Worm (Caenorhabditis elegans): Measurements from ENCODE around the gene ZC404.1.

The ZC404.1 gene

DNA sequence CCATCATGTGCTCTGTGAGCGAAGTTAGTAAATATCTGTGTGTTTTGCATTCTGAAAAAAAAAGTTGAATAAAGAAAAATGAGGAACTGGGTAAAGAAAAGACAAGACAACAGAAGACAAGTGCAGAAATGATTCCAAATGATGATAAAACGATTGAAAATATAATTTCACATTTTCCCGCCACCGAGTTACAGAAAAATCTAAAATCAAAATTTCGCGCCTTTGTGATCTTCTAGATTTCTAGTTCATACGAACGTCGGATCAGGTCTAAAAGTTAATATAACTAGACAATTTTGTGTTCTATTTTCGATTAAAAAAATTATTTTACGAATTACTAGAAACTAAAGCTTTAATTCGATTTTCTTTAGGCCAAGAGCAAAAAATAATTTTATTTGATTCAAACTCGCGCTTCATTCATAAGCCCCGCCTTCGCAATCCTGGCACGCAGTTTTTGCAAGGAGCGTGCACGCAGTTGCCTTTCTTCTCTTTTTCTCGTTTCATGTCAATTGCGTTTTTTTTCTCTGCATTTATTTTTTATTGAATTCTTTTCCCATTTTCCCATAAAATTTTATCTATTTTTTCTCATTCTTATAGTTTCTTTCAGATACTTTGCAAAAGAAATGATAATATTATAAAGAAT lies 9.0 kb upstream of the ZC404.1 start, which contains the start of the genes spn-4 and spe-39 (continued):
- peak; percentile 81 for TF ChIP-seq dpl-1 (GFP tag; optimal IDR thresholded peaks at IDR 0.05)
- peak; percentile 90 for TF ChIP-seq ceh-91 (GFP tag; IDR thresholded peaks at IDR 0.05)
- TF ChIP-seq ekl-4 (GFP tag; IDR thresholded peaks at IDR 0.05): peak; percentile 65
- TF ChIP-seq tbp1 (GFP tag; optimal IDR thresholded peaks at IDR 0.05): peak; percentile 41
- TF ChIP-seq Y79H2A.3 (GFP tag; conservative IDR thresholded peaks at IDR 0.05): peak; percentile 61
- TF ChIP-seq him-1 (tag; optimal IDR thresholded peaks at IDR 0.05): no peak
- TF ChIP-seq hmg-1.2 (GFP tag; IDR thresholded peaks at IDR 0.05): peak; percentile 47
- TF ChIP-seq hmg-20 (GFP tag; IDR thresholded peaks at IDR 0.05): 0 out of 2 replicates have a peak, but pooled peaks have one; percentile 18
- 0 out of 2 replicates have a peak, but pooled peaks have one; percentile 41 for TF ChIP-seq nfyb-1 (GFP tag; IDR thresholded peaks at IDR 0.05)
- no peak for TF ChIP-seq ztf-22 (GFP tag; optimal IDR thresholded peaks at IDR 0.05)
- TF ChIP-seq lsl-1 (GFP tag; optimal IDR thresholded peaks at IDR 0.05): peak; percentile 77
- TF ChIP-seq tlf-1 (GFP tag; optimal IDR thresholded peaks at IDR 0.05): peak; percentile 92
- TF ChIP-seq B0019.2 (GFP tag; conservative IDR thresholded peaks at IDR 0.05): peak; percentile 72
- TF ChIP-seq mcd-1 (GFP tag; IDR thresholded peaks at IDR 0.05): peak; percentile 72
- peak; percentile 72 for TF ChIP-seq F33H1.4 (GFP tag; IDR thresholded peaks at IDR 0.05)
- peak; percentile 76 for TF ChIP-seq B0336.3 (GFP tag; IDR thresholded peaks at IDR 0.05)
- TF ChIP-seq lir-1 (GFP tag; conservative IDR thresholded peaks at IDR 0.05): peak; percentile 43; the same call in 1 of the 2 replicates
- TF ChIP-seq ceh-58 (GFP tag; IDR thresholded peaks at IDR 0.05): no peak
- peak; percentile 17 for TF ChIP-seq ztf-18 (tag; optimal IDR thresholded peaks at IDR 0.05)
- peak; percentile 97 for TF ChIP-seq efl-1 (GFP tag; optimal IDR thresholded peaks at IDR 0.05)
- 0 out of 2 replicates have a peak, but pooled peaks have one; percentile 49 for TF ChIP-seq rcor-1 (GFP tag; IDR thresholded peaks at IDR 0.05)
- TF ChIP-seq let-607 (tag; optimal IDR thresholded peaks at IDR 0.05): peak in 1 of 2 experiments; percentile 14
- no peak for TF ChIP-seq mxl-1 (tag; optimal IDR thresholded peaks at IDR 0.05)
- peak; percentile 48 for TF ChIP-seq rpc-1 (optimal IDR thresholded peaks at IDR 0.05)
- TF ChIP-seq rpc-1 (tag; optimal IDR thresholded peaks at IDR 0.05): no peak
- peak; percentile 40 to 83 (median 47) for TF ChIP-seq lin-35 (GFP tag; optimal IDR thresholded peaks at IDR 0.05)
- TF ChIP-seq athp-1 (tag; optimal IDR thresholded peaks at IDR 0.05): no peak
- peak; percentile 28 for TF ChIP-seq ceh-27 (GFP tag; optimal IDR thresholded peaks at IDR 0.05)
- peak; percentile 8 for TF ChIP-seq nhr-80 (tag; optimal IDR thresholded peaks at IDR 0.05)

DNA sequence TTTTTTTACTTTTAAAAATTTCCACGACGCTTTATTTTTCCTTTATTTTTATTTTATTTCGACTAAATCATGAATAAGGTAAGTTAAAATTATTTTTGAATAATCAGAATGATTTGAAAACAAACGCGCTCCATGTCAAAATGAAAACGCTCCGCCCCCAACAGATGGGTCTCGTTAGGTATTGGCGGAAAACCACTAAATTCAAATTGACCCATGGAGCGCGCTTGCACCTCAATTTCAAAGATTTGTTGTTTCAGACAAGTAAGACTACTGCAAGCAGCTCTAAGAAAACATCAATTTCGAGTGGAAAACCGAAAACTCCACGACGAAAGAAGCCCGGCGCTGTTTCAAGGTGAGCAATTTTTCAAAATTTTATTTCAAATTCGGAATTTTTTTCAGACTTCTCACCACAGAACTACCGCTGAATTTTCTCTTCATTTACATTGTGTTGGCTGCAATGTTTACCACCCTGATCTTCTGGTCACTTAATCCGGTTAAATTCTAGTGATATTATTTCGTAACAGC lies 6.0 kb upstream of the ZC404.1 start, which contains the start of gene ZC404.2:
Gene ZC404.2, plus strand, starts transcription at position 47 of the 525 bp plus-strand sequence.
- TF ChIP-seq nfya-2 (GFP tag; IDR thresholded peaks at IDR 0.05) (no peak), him-1 (tag; optimal IDR thresholded peaks at IDR 0.05) (no peak), F39B2.1 (GFP tag; IDR thresholded peaks at IDR 0.05) (no peak), hmg-1.2 (GFP tag; IDR thresholded peaks at IDR 0.05) (0 out of 2 replicates have a peak, but pooled peaks have one; percentile 13), F52B5.7 (tag; optimal IDR thresholded peaks at IDR 0.05) (peak; percentile 36), cebp-1 (GFP tag; IDR thresholded peaks at IDR 0.05) (no peak), cebp-1 (tag; optimal IDR thresholded peaks at IDR 0.05) (peak; percentile 10), ceh-91 (GFP tag; IDR thresholded peaks at IDR 0.05) (peak; percentile 34; the same call in 1 of the 2 replicates), ekl-4 (GFP tag; IDR thresholded peaks at IDR 0.05) (0 out of 2 replicates have a peak, but pooled peaks have one; percentile 14), xnd-1 (tag; optimal IDR thresholded peaks at IDR 0.05) (no peak), ztf-22 (GFP tag; optimal IDR thresholded peaks at IDR 0.05) (no peak), ceh-40 (GFP tag; IDR thresholded peaks at IDR 0.05) (no peak), ZK185.1 (tag; optimal IDR thresholded peaks at IDR 0.05; ENCODE audit: poor library complexity, severe bottlenecking) (no peak), Y53G8AR.9 (GFP tag; conservative IDR thresholded peaks at IDR 0.05) (0 out of 2 replicates have a peak, but pooled peaks have one; percentile 51), mcd-1 (GFP tag; IDR thresholded peaks at IDR 0.05) (peak; percentile 30; the same call in 1 of the 2 replicates), sdz-38 (tag; optimal IDR thresholded peaks at IDR 0.05) (no peak)

Measured in whole organism, young adult.